Worm (Caenorhabditis elegans): Measurements from ENCODE around the gene gcy-12.
"Not testable (repeated sequence)": the region's sequence is repeated elsewhere in the genome, so short reads cannot be mapped to it uniquely, and the experiment has no call there.

DNA sequence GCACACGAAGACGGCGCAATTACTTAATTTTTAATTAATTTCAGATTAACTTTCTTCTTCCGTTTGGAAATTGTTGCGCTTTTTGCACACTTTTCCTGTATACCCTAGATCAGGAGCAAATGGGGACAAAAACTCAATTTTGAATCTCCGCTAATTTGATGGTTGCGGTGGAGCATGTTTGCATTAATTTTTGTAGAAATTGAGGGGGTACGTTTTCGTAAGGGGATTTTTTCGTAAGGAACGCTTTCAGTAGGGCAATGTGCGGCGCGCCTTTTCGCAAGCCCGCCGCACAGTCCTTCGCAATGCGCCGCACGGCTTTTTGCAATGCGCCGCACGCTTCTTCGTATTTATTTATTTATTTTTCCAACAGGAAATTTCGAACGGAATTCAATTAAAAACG lies 34.5 kb downstream of the gcy-12 start:
- peak; percentile 55 for TF ChIP-seq mep-1 (tag; optimal IDR thresholded peaks at IDR 0.05)
- TF ChIP-seq blmp-1 (tag; optimal IDR thresholded peaks at IDR 0.05), result peak; percentile 59
- not testable (repeated sequence) for TF ChIP-seq Y116A8C.19 (tag; optimal IDR thresholded peaks at IDR 0.05; ENCODE audit: borderline replicate concordance); nhr-77 (tag; optimal IDR thresholded peaks at IDR 0.05); ama-1 (optimal IDR thresholded peaks at IDR 0.05); nhr-237 (tag; optimal IDR thresholded peaks at IDR 0.05); ztf-4 (tag; optimal IDR thresholded peaks at IDR 0.05); ets-5 (GFP tag; IDR thresholded peaks at IDR 0.05); C34B4.2 (tag; optimal IDR thresholded peaks at IDR 0.05); lin-39 (tag; optimal IDR thresholded peaks at IDR 0.05)
- TF ChIP-seq lsy-2 (tag; optimal IDR thresholded peaks at IDR 0.05), result peak; percentile 64 to 88
- TF ChIP-seq tbx-2 (tag; optimal IDR thresholded peaks at IDR 0.05), result peak; percentile 73
- TF ChIP-seq unc-98 (GFP tag; IDR thresholded peaks at IDR 0.05), result 0 out of 2 replicates have a peak, but pooled peaks have one; percentile 26
- peak; percentile 52 for TF ChIP-seq nhr-11 (tag; optimal IDR thresholded peaks at IDR 0.05)

Measured in whole organism, L1 larva.